Fruit fly (Drosophila melanogaster) whole organism, pupa: ENCODE measurements around the gene CheA84a.

Experiments used
- CG13204 ChIP-seq: fragments of 200-800 bp; sonication (Bioruptor generic); optimal IDR thresholded peaks from 2 replicates; lab custom pipeline; 2018; ENCODE audit warnings: missing biosample characterization, mild to moderate bottlenecking, missing genetic modification characterization, moderate library complexity
- CG17806 ChIP-seq: fragments of 200-800 bp; sonication (Bioruptor generic); optimal IDR thresholded peaks from 2 replicates; lab custom pipeline; 2018; ENCODE audit warnings: missing biosample characterization, mild to moderate bottlenecking, missing genetic modification characterization, moderate library complexity
- CG32121 ChIP-seq: fragments of 200-800 bp; sonication (Bioruptor generic); IDR thresholded peaks from 2 replicates; pipeline ENCODE4 v1.3.6; 2022; ENCODE audit warnings: missing biosample characterization, missing genetic modification characterization
- CG34367 ChIP-seq: fragments of 200-800 bp; sonication (Bioruptor generic); optimal IDR thresholded peaks from 2 replicates; lab custom pipeline; 2018; ENCODE audit warnings: missing biosample characterization, mild to moderate bottlenecking, missing genetic modification characterization
- CG4496 ChIP-seq: fragments of 200-800 bp; sonication (Bioruptor generic); IDR thresholded peaks from 3 replicates; pipeline ENCODE4 v1.3.6; 2022; ENCODE audit warnings: missing biosample characterization, missing genetic modification characterization
- CG8159 ChIP-seq: fragments of 200-800 bp; sonication (Bioruptor generic); optimal IDR thresholded peaks from 3 replicates; lab custom pipeline; 2018; ENCODE audit warnings: missing biosample characterization, mild to moderate bottlenecking, missing genetic modification characterization, moderate library complexity
- CG8301 ChIP-seq: fragments of 200-800 bp; sonication (Bioruptor generic); optimal IDR thresholded peaks from 2 replicates; lab custom pipeline; 2018; ENCODE audit warnings: missing biosample characterization, mild to moderate bottlenecking, missing genetic modification characterization
- CG9948 ChIP-seq: fragments of 200-800 bp; sonication (Bioruptor generic); optimal IDR thresholded peaks from 2 replicates; lab custom pipeline; 2018; ENCODE audit warnings: missing biosample characterization, mild to moderate bottlenecking, missing genetic modification characterization, moderate library complexity
- Pif1A ChIP-seq: fragments of 200-800 bp; sonication (Bioruptor generic); optimal IDR thresholded peaks from 3 replicates; lab custom pipeline; 2016; ENCODE audit warnings: missing biosample characterization, missing genetic modification characterization
- gl ChIP-seq: fragments of 200-800 bp; sonication (Bioruptor generic); optimal IDR thresholded peaks from 2 replicates; lab custom pipeline; 2018; ENCODE audit warnings: missing biosample characterization, mild to moderate bottlenecking, missing genetic modification characterization
- rn ChIP-seq: fragments of 200-800 bp; sonication (Bioruptor generic); IDR thresholded peaks from 2 replicates; pipeline ENCODE4 v1.3.6; 2022; ENCODE audit warnings: missing biosample characterization, missing genetic modification characterization

- TF ChIP-seq Pif1A (GFP tag; lab: Kevin White, UChicago) = no peak
- no peak for TF ChIP-seq CG8159 (tag; lab: Kevin White, UChicago)
- TF ChIP-seq CG4496 (GFP tag; lab: Robert Waterston, UW) = no peak
- TF ChIP-seq CG17806 = no peak
- TF ChIP-seq CG13204 (GFP tag; lab: Kevin White, UChicago) = no peak
- no peak for TF ChIP-seq CG32121
- TF ChIP-seq CG34367 (tag; lab: Kevin White, UChicago) = no peak
- TF ChIP-seq CG8301 (tag; lab: Kevin White, UChicago) = no peak
- no peak for TF ChIP-seq rn (GFP tag; lab: Robert Waterston, UW)
- no peak for TF ChIP-seq gl (tag; lab: Kevin White, UChicago)
- no peak for TF ChIP-seq CG9948 (tag; lab: Kevin White, UChicago)
Measured at dm6 chr3R:8225461-8225971, 20.9 kb upstream of the CheA84a start.
